Fruit fly (Drosophila melanogaster): ENCODE data around the gene CG32192.
A peak's percentile ranks its signal among the peaks of the same experiment; 100 is the strongest.

The CG32192 gene

DNA sequence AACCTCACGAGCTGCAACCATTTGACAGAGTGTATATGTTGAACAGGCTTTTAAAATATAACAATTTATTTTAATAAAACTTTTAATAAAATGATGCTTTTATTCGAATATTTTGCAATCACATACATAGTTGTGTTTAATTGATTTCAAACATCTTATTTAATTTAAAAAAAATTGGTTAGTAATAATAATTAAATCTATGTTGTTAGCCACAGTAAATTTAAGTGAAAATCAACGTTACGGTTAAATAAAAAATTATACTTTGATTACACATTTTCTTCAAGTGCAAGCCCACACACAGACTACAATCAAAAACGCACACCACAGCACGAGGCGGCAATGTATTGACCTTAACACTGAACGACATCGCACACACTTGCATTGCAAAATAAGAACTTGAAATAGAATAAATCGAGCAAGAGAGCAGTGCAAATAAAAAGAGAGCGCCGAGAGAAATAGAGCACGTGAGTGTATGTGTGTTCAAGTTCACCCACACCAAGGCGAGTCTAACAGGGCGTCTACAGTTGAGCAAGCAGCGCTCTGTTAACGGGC lies 22.9 kb downstream of the CG32192 start:
- TF ChIP-seq Hr83 (GFP tag; optimal IDR thresholded peaks at IDR 0.05; ENCODE audit: poor library complexity, severe bottlenecking) (peak; percentile 65), GATAd (GFP tag; optimal IDR thresholded peaks at IDR 0.05) (no peak), lola (GFP tag; optimal IDR thresholded peaks at IDR 0.05) (no peak), br (GFP tag; optimal IDR thresholded peaks at IDR 0.05) (peak; percentile 47), Hr78 (GFP tag; optimal IDR thresholded peaks at IDR 0.05) (peak; percentile 40), HLH106 (tag; optimal IDR thresholded peaks at IDR 0.05) (peak; percentile 70), CG32264 (GFP tag; optimal IDR thresholded peaks at IDR 0.05) (peak; percentile 5), ey (GFP tag; optimal IDR thresholded peaks at IDR 0.05) (peak; percentile 35), fru (GFP tag; optimal IDR thresholded peaks at IDR 0.05) (peak; percentile 48), brk (GFP tag; optimal IDR thresholded peaks at IDR 0.05) (peak; percentile 33), Vsx2 (GFP tag; optimal IDR thresholded peaks at IDR 0.05; ENCODE audit: partially characterized antibody) (no peak), N (GFP tag; optimal IDR thresholded peaks at IDR 0.05) (peak; percentile 92), foxo (GFP tag; optimal IDR thresholded peaks at IDR 0.05) (peak in 1 of 2 experiments; percentile 71), Dfd (GFP tag; optimal IDR thresholded peaks at IDR 0.05) (no peak), dl (GFP tag; optimal IDR thresholded peaks at IDR 0.05; ENCODE audit: insufficient read depth in 1 of 2, partially characterized antibody in 2 of 2) (peak; percentile 87 to 90), usp (GFP tag; optimal IDR thresholded peaks at IDR 0.05) (no peak), CrebA (GFP tag; optimal IDR thresholded peaks at IDR 0.05; ENCODE audit: borderline replicate concordance) (peak; percentile 76), h (GFP tag; optimal IDR thresholded peaks at IDR 0.05) (peak; percentile 65), Sp1 (GFP tag; optimal IDR thresholded peaks at IDR 0.05) (peak; percentile 66), Myc (optimal IDR thresholded peaks at IDR 0.05) (no peak), rgr (GFP tag; optimal IDR thresholded peaks at IDR 0.05) (peak; percentile 68), CG9705 (GFP tag; optimal IDR thresholded peaks at IDR 0.05) (no peak), psq (GFP tag; optimal IDR thresholded peaks at IDR 0.05) (peak; percentile 57), dmrt93B (GFP tag; optimal IDR thresholded peaks at IDR 0.05) (peak; percentile 45), sage (GFP tag; optimal IDR thresholded peaks at IDR 0.05) (peak; percentile 51), Dif (GFP tag; optimal IDR thresholded peaks at IDR 0.05; ENCODE audit: partially characterized antibody) (peak; percentile 94), tai (GFP tag; optimal IDR thresholded peaks at IDR 0.05) (peak; percentile 52), Mio (GFP tag; optimal IDR thresholded peaks at IDR 0.05) (no peak), Hnf4 (GFP tag; optimal IDR thresholded peaks at IDR 0.05) (peak; percentile 73), woc (GFP tag; optimal IDR thresholded peaks at IDR 0.05) (peak; percentile 56), pan (optimal IDR thresholded peaks at IDR 0.05) (no peak), OdsH (GFP tag; optimal IDR thresholded peaks at IDR 0.05) (peak; percentile 55), dsf (GFP tag; optimal IDR thresholded peaks at IDR 0.05; ENCODE audit: borderline replicate concordance) (no peak), Jra (GFP tag; optimal IDR thresholded peaks at IDR 0.05) (peak; percentile 33), sv (GFP tag; optimal IDR thresholded peaks at IDR 0.05) (no peak), jim (GFP tag; optimal IDR thresholded peaks at IDR 0.05) (peak; percentile 4), Rel (GFP tag; optimal IDR thresholded peaks at IDR 0.05) (peak; percentile 62), Rel (tag; optimal IDR thresholded peaks at IDR 0.05) (peak; percentile 3), Abd-B (GFP tag; optimal IDR thresholded peaks at IDR 0.05) (no peak)

DNA sequence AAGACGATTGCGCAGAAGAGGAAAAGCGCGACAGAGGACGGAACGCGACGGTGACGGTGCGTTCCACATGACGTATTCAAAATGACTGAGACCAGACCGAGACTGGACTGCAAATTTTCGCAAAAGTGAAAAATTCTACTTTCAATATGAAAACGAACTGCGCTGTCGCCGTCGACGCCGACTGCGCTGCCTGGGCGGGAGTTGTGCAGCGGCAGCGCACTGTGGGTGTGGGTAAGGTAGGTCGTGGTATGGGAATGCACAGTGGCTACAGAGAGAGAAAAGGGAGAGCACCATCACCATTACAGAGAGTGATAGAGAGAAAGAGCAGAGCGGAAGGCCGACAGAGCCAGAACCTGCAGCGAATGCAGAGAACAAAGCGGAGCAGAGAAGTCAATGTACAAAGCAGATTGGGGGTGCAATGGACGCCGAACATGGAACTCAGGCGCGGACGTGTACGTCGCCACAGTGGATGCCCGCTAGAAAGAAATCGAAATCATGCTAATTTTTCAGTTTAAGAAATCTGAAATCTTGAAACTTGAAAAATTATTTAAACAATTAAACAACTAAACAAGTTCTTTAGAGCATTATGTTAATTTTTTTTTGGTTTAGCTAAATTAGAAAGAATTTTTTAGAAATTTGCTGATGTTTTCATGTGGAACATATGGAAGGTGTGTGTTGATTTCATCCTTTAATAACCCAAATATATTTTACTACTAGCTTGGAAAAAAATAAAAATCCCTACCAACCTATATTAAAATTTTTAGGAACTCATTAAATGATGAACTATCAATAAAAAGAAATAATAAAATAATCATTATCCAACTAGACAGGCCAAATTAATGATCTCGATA lies 24.7 kb downstream of the CG32192 start, which contains the start of gene Eip75B:
TSS of gene Eip75B (minus strand) at position 65 of the 851 bp plus-strand sequence.
- TF ChIP-seq dmrt93B (GFP tag; optimal IDR thresholded peaks at IDR 0.05) (peak; percentile 52), sage (GFP tag; optimal IDR thresholded peaks at IDR 0.05) (no peak), br (GFP tag; optimal IDR thresholded peaks at IDR 0.05) (peak; percentile 42), psq (GFP tag; optimal IDR thresholded peaks at IDR 0.05) (peak; percentile 86), pan (optimal IDR thresholded peaks at IDR 0.05) (no peak), Mio (GFP tag; optimal IDR thresholded peaks at IDR 0.05) (no peak), Vsx2 (GFP tag; optimal IDR thresholded peaks at IDR 0.05; ENCODE audit: partially characterized antibody) (no peak), tai (GFP tag; optimal IDR thresholded peaks at IDR 0.05) (peak; percentile 22), HLH106 (tag; optimal IDR thresholded peaks at IDR 0.05) (peak; percentile 59), fru (GFP tag; optimal IDR thresholded peaks at IDR 0.05) (peak; percentile 57), h (GFP tag; optimal IDR thresholded peaks at IDR 0.05) (peak; percentile 46), Hr83 (GFP tag; optimal IDR thresholded peaks at IDR 0.05; ENCODE audit: poor library complexity, severe bottlenecking) (peak; percentile 9), CG9705 (GFP tag; optimal IDR thresholded peaks at IDR 0.05) (no peak), ey (GFP tag; optimal IDR thresholded peaks at IDR 0.05) (peak; percentile 32), CrebA (GFP tag; optimal IDR thresholded peaks at IDR 0.05; ENCODE audit: borderline replicate concordance) (no peak), OdsH (GFP tag; optimal IDR thresholded peaks at IDR 0.05) (peak; percentile 57), Sp1 (GFP tag; optimal IDR thresholded peaks at IDR 0.05) (peak; percentile 64), usp (GFP tag; optimal IDR thresholded peaks at IDR 0.05) (no peak), woc (GFP tag; optimal IDR thresholded peaks at IDR 0.05) (peak; percentile 59), CG32264 (GFP tag; optimal IDR thresholded peaks at IDR 0.05) (no peak), foxo (GFP tag; optimal IDR thresholded peaks at IDR 0.05) (peak in 1 of 2 experiments; percentile 58), Abd-B (GFP tag; optimal IDR thresholded peaks at IDR 0.05) (no peak), dl (GFP tag; optimal IDR thresholded peaks at IDR 0.05; ENCODE audit: insufficient read depth in 1 of 2, partially characterized antibody in 2 of 2) (peak; percentile 21 to 72), sv (GFP tag; optimal IDR thresholded peaks at IDR 0.05) (no peak), Hnf4 (GFP tag; optimal IDR thresholded peaks at IDR 0.05) (peak; percentile 51), Hr78 (GFP tag; optimal IDR thresholded peaks at IDR 0.05) (no peak), Dif (GFP tag; optimal IDR thresholded peaks at IDR 0.05; ENCODE audit: partially characterized antibody) (peak; percentile 76), lola (GFP tag; optimal IDR thresholded peaks at IDR 0.05) (no peak), rgr (GFP tag; optimal IDR thresholded peaks at IDR 0.05) (peak; percentile 45), Myc (optimal IDR thresholded peaks at IDR 0.05) (no peak)

All from whole organism, wandering third instar larva.